Worm (Caenorhabditis elegans): ENCODE results near the gene ints-11.

- TF ChIP-seq T22C8.4 (GFP tag; IDR thresholded peaks at IDR 0.05) (no peak), ztf-23 (GFP tag; IDR thresholded peaks at IDR 0.05) (no peak), med-1 (GFP tag; optimal IDR thresholded peaks at IDR 0.05; ENCODE audit: insufficient read depth) (no peak), flt-1 (GFP tag; IDR thresholded peaks at IDR 0.05) (no peak), tab-1 (GFP tag; IDR thresholded peaks at IDR 0.05) (no peak), cog-1 (tag; optimal IDR thresholded peaks at IDR 0.05) (no peak), ztf-29 (GFP tag; IDR thresholded peaks at IDR 0.05) (no peak), ref-1 (GFP tag; conservative IDR thresholded peaks at IDR 0.05) (no peak)
Observed at ce11 chrII:8091528-8091927, 51.8 kb downstream of the ints-11 start.
